Fruit fly (Drosophila melanogaster): Measurements from ENCODE around the gene sbm.

Gene sbm

DNA sequence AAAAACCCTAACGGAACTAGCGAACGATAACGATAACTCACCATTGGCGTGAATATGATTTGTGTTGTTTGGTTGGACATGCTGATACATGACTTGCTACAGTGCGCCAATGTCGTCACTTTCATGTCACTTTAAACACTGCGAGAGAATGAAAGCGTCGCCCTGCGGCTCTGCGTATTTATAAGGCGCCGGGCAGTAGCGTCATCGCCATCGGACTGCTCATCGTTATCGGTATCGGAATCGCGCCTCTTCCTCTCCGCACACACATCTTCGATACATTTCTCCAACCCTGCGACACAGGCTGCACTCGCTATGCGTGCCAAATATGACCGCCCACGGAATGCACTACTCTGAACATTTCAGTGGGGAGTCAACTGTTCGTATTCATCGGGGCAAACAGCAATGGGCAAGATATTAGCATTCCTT, at the start of gene sbm (continued):
- no peak for TF ChIP-seq Dfd (GFP tag; optimal IDR thresholded peaks at IDR 0.05)
- peak; percentile 31 for TF ChIP-seq D19A (tag; optimal IDR thresholded peaks at IDR 0.05)
- no peak for TF ChIP-seq Spps (tag; optimal IDR thresholded peaks at IDR 0.05)
- peak; percentile 73 for TF ChIP-seq NFAT (GFP tag; IDR thresholded peaks at IDR 0.05)
- peak; percentile 64; the same call in 1 of the 2 replicates for TF ChIP-seq wdn (GFP tag; IDR thresholded peaks at IDR 0.05)
- TF ChIP-seq en (GFP tag; optimal IDR thresholded peaks at IDR 0.05) = no peak
- TF ChIP-seq Lim3 (GFP tag; IDR thresholded peaks at IDR 0.05) = no peak
- TF ChIP-seq bbx (GFP tag; IDR thresholded peaks at IDR 0.05; ENCODE audit: partially characterized antibody) = peak; percentile 80
- no peak for TF ChIP-seq CG2889 (GFP tag; IDR thresholded peaks at IDR 0.05)
- TF ChIP-seq CG1602 (GFP tag; optimal IDR thresholded peaks at IDR 0.05) = peak; percentile 32
- TF ChIP-seq CG43689 (GFP tag; IDR thresholded peaks at IDR 0.05) = no peak
- TF ChIP-seq CG2129 (GFP tag; IDR thresholded peaks at IDR 0.05; ENCODE audit: partially characterized antibody) = 0 out of 2 replicates have a peak, but pooled peaks have one; percentile 29
- TF ChIP-seq Lhr (GFP tag; optimal IDR thresholded peaks at IDR 0.05) = no peak
- peak; percentile 95 for TF ChIP-seq Ets65A (GFP tag)
- TF ChIP-seq wor (GFP tag; IDR thresholded peaks at IDR 0.05) = no peak
- TF ChIP-seq CG15479 (GFP tag; optimal IDR thresholded peaks at IDR 0.05) = no peak
- TF ChIP-seq CG33557 (GFP tag; optimal IDR thresholded peaks at IDR 0.05) = no peak
- peak; percentile 47; the same call in 1 of the 3 replicates for TF ChIP-seq so (GFP tag; IDR thresholded peaks at IDR 0.05)
- no peak for TF ChIP-seq CG18262 (tag; optimal IDR thresholded peaks at IDR 0.05)
- TF ChIP-seq lab (GFP tag; optimal IDR thresholded peaks at IDR 0.05) = peak; percentile 46
- TF ChIP-seq nerfin-2 (GFP tag; IDR thresholded peaks at IDR 0.05; ENCODE audit: partially characterized antibody) = peak; percentile 88
- no peak for TF ChIP-seq Dip2 (GFP tag; IDR thresholded peaks at IDR 0.05)
- no peak for TF ChIP-seq CG16815 (GFP tag; optimal IDR thresholded peaks at IDR 0.05)
- peak in 1 of 2 experiments; percentile 67 for TF ChIP-seq Pdp1 (GFP tag; optimal IDR thresholded peaks at IDR 0.05)
- no peak for TF ChIP-seq Poxn (GFP tag; IDR thresholded peaks at IDR 0.05)
- TF ChIP-seq CG9817 (tag; optimal IDR thresholded peaks at IDR 0.05) = peak; percentile 53
- no peak for TF ChIP-seq CG7556 (GFP tag; optimal IDR thresholded peaks at IDR 0.05)
- no peak for TF ChIP-seq Lpt (GFP tag; optimal IDR thresholded peaks at IDR 0.05)
- TF ChIP-seq CG2712 (tag; optimal IDR thresholded peaks at IDR 0.05) = peak; percentile 1
- TF ChIP-seq CG16779 (GFP tag; IDR thresholded peaks at IDR 0.05) = peak; percentile 63; the same call in 1 of the 2 replicates
- TF ChIP-seq CG6765 (GFP tag; optimal IDR thresholded peaks at IDR 0.05) = no peak
- peak; percentile 74 for TF ChIP-seq crol (GFP tag; IDR thresholded peaks at IDR 0.05)
- TF ChIP-seq sug (tag; optimal IDR thresholded peaks at IDR 0.05) = no peak
- no peak for TF ChIP-seq CG17385 (GFP tag; optimal IDR thresholded peaks at IDR 0.05)
- TF ChIP-seq CG7839 (tag; optimal IDR thresholded peaks at IDR 0.05) = peak; percentile 23
- no peak for TF ChIP-seq MESR4 (GFP tag; optimal IDR thresholded peaks at IDR 0.05)
- TF ChIP-seq Dad (GFP tag; optimal IDR thresholded peaks at IDR 0.05) = no peak
- TF ChIP-seq CG11560 (tag; IDR thresholded peaks at IDR 0.05) = no peak
- no peak for TF ChIP-seq gcm (GFP tag; optimal IDR thresholded peaks at IDR 0.05)
- TF ChIP-seq Gsc (GFP tag; IDR thresholded peaks at IDR 0.05) = no peak
- no peak for TF ChIP-seq CG3838 (GFP tag; optimal IDR thresholded peaks at IDR 0.05)
- 0 out of 3 replicates have a peak, but pooled peaks have one; percentile 50 for TF ChIP-seq sr (GFP tag; IDR thresholded peaks at IDR 0.05)
- no peak for TF ChIP-seq CG8359 (GFP tag; optimal IDR thresholded peaks at IDR 0.05; ENCODE audit: borderline replicate concordance)
- peak; percentile 37; the same call in 1 of the 3 replicates for TF ChIP-seq Doc3 (GFP tag; IDR thresholded peaks at IDR 0.05; ENCODE audit: partially characterized antibody)
- no peak for TF ChIP-seq CG4707 (GFP tag; optimal IDR thresholded peaks at IDR 0.05)
- peak; percentile 3 for TF ChIP-seq CG4820 (GFP tag; optimal IDR thresholded peaks at IDR 0.05)
- TF ChIP-seq CG7786 (GFP tag; optimal IDR thresholded peaks at IDR 0.05) = peak; percentile 60
- TF ChIP-seq pzg (GFP tag; optimal IDR thresholded peaks at IDR 0.05) = peak; percentile 55
- peak; percentile 38 for TF ChIP-seq tio (GFP tag; optimal IDR thresholded peaks at IDR 0.05)
- TF ChIP-seq cato (GFP tag; optimal IDR thresholded peaks at IDR 0.05; ENCODE audit: borderline replicate concordance) = no peak
- 0 out of 2 replicates have a peak, but pooled peaks have one; percentile 42 for TF ChIP-seq Awh (GFP tag; IDR thresholded peaks at IDR 0.05)
